Fruit fly (Drosophila melanogaster) whole organism, embryonic: ENCODE results near the gene CG13716.

ENCODE experiments used
- Aef1 ChIP-seq: fragments of 200-800 bp; sonication (Bioruptor generic); IDR thresholded peaks from 3 replicates; pipeline ENCODE4 v1.3.6; 2022; ENCODE audit warnings: missing biosample characterization, missing genetic modification characterization
- Atf3 ChIP-seq: fragments of 200-800 bp; sonication (Bioruptor generic); optimal IDR thresholded peaks from 3 replicates; lab custom pipeline; 2016; ENCODE audit warnings: missing biosample characterization, missing genetic modification characterization
- CG10209 ChIP-seq: fragments of 200-800 bp; sonication (Bioruptor generic); optimal IDR thresholded peaks from 3 replicates; lab custom pipeline; 2017; ENCODE audit warnings: missing biosample characterization, mild to moderate bottlenecking, missing genetic modification characterization, missing genetic modification reagents
- CG11085 ChIP-seq: fragments of 200-800 bp; sonication (Bioruptor generic); IDR thresholded peaks from 2 replicates; pipeline ENCODE4 v1.3.6; 2022; ENCODE audit warnings: missing biosample characterization, missing genetic modification characterization
- CG11723 ChIP-seq: fragments of 200-800 bp; sonication (Bioruptor generic); optimal IDR thresholded peaks from 2 replicates; lab custom pipeline; 2017; ENCODE audit warnings: missing biosample characterization, mild to moderate bottlenecking, missing genetic modification characterization
- CG12104 ChIP-seq: fragments of 200-800 bp; sonication (Bioruptor generic); optimal IDR thresholded peaks from 3 replicates; lab custom pipeline; 2016; ENCODE audit warnings: missing biosample characterization, missing genetic modification characterization
- CG12659 ChIP-seq: fragments of 200-800 bp; sonication (Bioruptor generic); optimal IDR thresholded peaks from 3 replicates; lab custom pipeline; 2017; ENCODE audit warnings: mild to moderate bottlenecking, missing biosample characterization, missing genetic modification reagents, missing genetic modification characterization
- CG15696 ChIP-seq: fragments of 200-800 bp; sonication (Bioruptor generic); optimal IDR thresholded peaks from 2 replicates; lab custom pipeline; 2019; ENCODE audit warnings: missing biosample characterization, mild to moderate bottlenecking, missing genetic modification characterization, moderate library complexity
- CG17328 ChIP-seq: fragments of 200-800 bp; sonication (Bioruptor generic); IDR thresholded peaks from 2 replicates; pipeline ENCODE4 v1.3.6; 2022; ENCODE audit warnings: missing biosample characterization, missing genetic modification characterization
- CG17385 ChIP-seq: fragments of 200-800 bp; sonication (Bioruptor generic); optimal IDR thresholded peaks from 3 replicates; lab custom pipeline; 2018; ENCODE audit warnings: missing biosample characterization, mild to moderate bottlenecking, missing genetic modification characterization
- CG2875 ChIP-seq: fragments of 200-800 bp; sonication (Bioruptor generic); optimal IDR thresholded peaks from 2 replicates; lab custom pipeline; 2017; ENCODE audit warnings: missing biosample characterization, mild to moderate bottlenecking, missing genetic modification characterization, missing genetic modification reagents
- CG31224 ChIP-seq: fragments of 200-800 bp; sonication (Bioruptor generic); IDR thresholded peaks from 2 replicates; pipeline ENCODE4 v1.3.6; 2022; ENCODE audit warnings: missing biosample characterization, missing genetic modification characterization
- CG32767 ChIP-seq: fragments of 200-800 bp; sonication (Bioruptor generic); IDR thresholded peaks from 2 replicates; pipeline ENCODE4 v1.3.6; 2022; ENCODE audit warnings: missing biosample characterization, missing genetic modification characterization
- CG4282 ChIP-seq: fragments of 200-800 bp; sonication (Bioruptor generic); optimal IDR thresholded peaks from 2 replicates; lab custom pipeline; 2016; ENCODE audit warnings: missing biosample characterization, missing genetic modification characterization
- CG6689 ChIP-seq: fragments of 200-800 bp; sonication (Bioruptor generic); IDR thresholded peaks from 2 replicates; pipeline ENCODE4 v1.3.6; 2022; ENCODE audit warnings: missing biosample characterization, missing genetic modification characterization
- CG6854 ChIP-seq: fragments of 200-800 bp; sonication (Bioruptor generic); optimal IDR thresholded peaks from 3 replicates; lab custom pipeline; 2017; ENCODE audit warnings: missing biosample characterization, mild to moderate bottlenecking, missing genetic modification characterization
- CG9727 ChIP-seq: fragments of 200-800 bp; sonication (Bioruptor generic); optimal IDR thresholded peaks from 3 replicates; lab custom pipeline; 2017; ENCODE audit warnings: missing biosample characterization, mild to moderate bottlenecking, missing genetic modification characterization
- CG9797 ChIP-seq: fragments of 200-800 bp; sonication (Bioruptor generic); optimal IDR thresholded peaks from 3 replicates; lab custom pipeline; 2018; ENCODE audit warnings: missing biosample characterization, mild to moderate bottlenecking, missing genetic modification characterization
- Deaf1 ChIP-seq: fragments of 200-800 bp; optimal IDR thresholded peaks from 3 replicates; lab custom pipeline; 2019; ENCODE audit warnings: missing biosample characterization, mild to moderate bottlenecking, missing genetic modification characterization, moderate library complexity
- Doc2 ChIP-seq: fragments of 200-800 bp; sonication (Bioruptor generic); IDR thresholded peaks from 2 replicates; pipeline ENCODE4 v1.3.6; 2022; ENCODE audit warnings: missing biosample characterization, missing genetic modification characterization
- E2f1 ChIP-seq: fragments of 200-800 bp; sonication (Bioruptor generic); IDR thresholded peaks from 2 replicates; pipeline ENCODE4 v1.3.6; 2022; ENCODE audit warnings: missing biosample characterization, missing genetic modification characterization
- Elba2 ChIP-seq: fragments of 200-800 bp; sonication (Bioruptor generic); optimal IDR thresholded peaks from 3 replicates; lab custom pipeline; 2016; ENCODE audit warnings: missing biosample characterization, missing genetic modification characterization
- Poxn ChIP-seq: fragments of 200-800 bp; sonication (Bioruptor generic); IDR thresholded peaks from 2 replicates; pipeline ENCODE4 v1.3.6; 2022; ENCODE audit warnings: missing biosample characterization, missing genetic modification characterization
- Sox100B ChIP-seq: fragments of 200-800 bp; sonication (Bioruptor generic); optimal IDR thresholded peaks from 3 replicates; lab custom pipeline; 2018; ENCODE audit warnings: missing biosample characterization, mild to moderate bottlenecking, missing genetic modification characterization
- Usf ChIP-seq: fragments of 200-800 bp; sonication (Bioruptor generic); optimal IDR thresholded peaks from 2 replicates; lab custom pipeline; 2017; ENCODE audit warnings: missing genotype, missing biosample characterization, missing genetic modification characterization
- Xbp1 ChIP-seq: fragments of 200-800 bp; sonication (Bioruptor generic); optimal IDR thresholded peaks from 3 replicates; lab custom pipeline; 2016; ENCODE audit warnings: missing biosample characterization, mild to moderate bottlenecking, missing genetic modification characterization
- abd-A ChIP-seq: fragments of 200-800 bp; sonication (Bioruptor generic); optimal IDR thresholded peaks from 3 replicates; lab custom pipeline; 2019; ENCODE audit warnings: missing biosample characterization, mild to moderate bottlenecking, missing genetic modification characterization, moderate library complexity
- amos ChIP-seq: fragments of 200-800 bp; sonication (Bioruptor generic); IDR thresholded peaks from 2 replicates; pipeline ENCODE4 v1.3.6; 2022; ENCODE audit warnings: missing biosample characterization, missing genetic modification characterization; ENCODE audit not compliant: partially characterized antibody
- ash1 ChIP-seq: fragments of 200-800 bp; sonication (Bioruptor generic); optimal IDR thresholded peaks from 2 replicates; lab custom pipeline; 2018; ENCODE audit warnings: missing biosample characterization, mild to moderate bottlenecking, missing genetic modification characterization
- bsh ChIP-seq, 2 experiments: fragments of 200-800 bp; sonication (Bioruptor generic); optimal IDR thresholded peaks; 2 replicates each; lab custom pipeline; 2017 to 2018; ENCODE audit warnings: mild to moderate bottlenecking in 2 of 2, missing biosample characterization in 2 of 2, missing genetic modification characterization in 2 of 2, moderate library complexity in 1 of 2
- chif ChIP-seq, 2 experiments: fragments of 200-800 bp; sonication (Bioruptor generic); optimal IDR thresholded peaks; 3 replicates each; lab custom pipeline; 2016; ENCODE audit warnings: missing biosample characterization in 2 of 2, missing genetic modification characterization in 2 of 2
- ewg ChIP-seq: fragments of 200-800 bp; sonication (Bioruptor generic); optimal IDR thresholded peaks from 3 replicates; lab custom pipeline; 2017; ENCODE audit warnings: mild to moderate bottlenecking, missing biosample characterization, missing genetic modification reagents, missing genetic modification characterization
- ham ChIP-seq: fragments of 200-800 bp; sonication (Bioruptor generic); IDR thresholded peaks from 2 replicates; pipeline ENCODE4 v1.3.6; 2022; ENCODE audit warnings: missing biosample characterization, missing genetic modification characterization
- lov ChIP-seq, 2 experiments: fragments of 200-800 bp in 1 of 2; fragments of >200 bp in 1 of 2; sonication (Bioruptor generic) in 1 of 2; IDR thresholded peaks in 1 of 2; optimal IDR thresholded peaks in 1 of 2; 2 replicates in 1 of 2; 3 replicates in 1 of 2; pipeline versions ENCODE4 v1.3.6 to Lab custom; 2017 to 2022; ENCODE audit warnings: missing biosample characterization in 1 of 2, missing genetic modification characterization in 1 of 2
- mam ChIP-seq: fragments of 200-800 bp; sonication (Bioruptor generic); optimal IDR thresholded peaks from 3 replicates; lab custom pipeline; 2016; ENCODE audit warnings: missing biosample characterization, missing genetic modification characterization
- nerfin-1 ChIP-seq: fragments of 200-800 bp; sonication (Bioruptor generic); optimal IDR thresholded peaks from 3 replicates; lab custom pipeline; 2019; ENCODE audit warnings: missing biosample characterization, mild to moderate bottlenecking, missing genetic modification characterization, moderate library complexity
- nmo ChIP-seq: fragments of 200-800 bp; sonication (Bioruptor generic); optimal IDR thresholded peaks from 2 replicates; lab custom pipeline; 2018; ENCODE audit warnings: missing biosample characterization, mild to moderate bottlenecking, missing genetic modification characterization, moderate library complexity
- pita ChIP-seq: fragments of 200-800 bp; sonication (Bioruptor generic); optimal IDR thresholded peaks from 2 replicates; lab custom pipeline; 2017; ENCODE audit warnings: missing biosample characterization, mild to moderate bottlenecking, missing genetic modification characterization
- psq ChIP-seq: fragments of 200-800 bp; sonication (Bioruptor generic); optimal IDR thresholded peaks from 2 replicates; lab custom pipeline; 2017; ENCODE audit warnings: missing biosample characterization, missing genetic modification characterization
- rib ChIP-seq: fragments of 200-800 bp; sonication (Bioruptor generic); IDR thresholded peaks from 2 replicates; pipeline ENCODE4 v1.3.6; 2022; ENCODE audit warnings: missing biosample characterization, missing genetic modification characterization
- salm ChIP-seq: fragments of 200-800 bp; sonication (Bioruptor generic); optimal IDR thresholded peaks from 2 replicates; lab custom pipeline; 2018; ENCODE audit warnings: missing biosample characterization, mild to moderate bottlenecking, missing genetic modification characterization
- sens-2 ChIP-seq: fragments of 200-800 bp; sonication (Bioruptor generic); IDR thresholded peaks from 2 replicates; pipeline ENCODE4 v1.3.6; 2022; ENCODE audit warnings: missing biosample characterization, missing genetic modification characterization
- sima ChIP-seq: fragments of 200-800 bp; sonication (Bioruptor generic); optimal IDR thresholded peaks from 2 replicates; lab custom pipeline; 2016; ENCODE audit warnings: missing biosample characterization, missing genetic modification characterization
- tap ChIP-seq: fragments of 200-800 bp; optimal IDR thresholded peaks from 3 replicates; lab custom pipeline; 2019; ENCODE audit warnings: missing biosample characterization, mild to moderate bottlenecking, missing genetic modification characterization, moderate library complexity
- tin ChIP-seq: fragments of 200-800 bp; sonication (Bioruptor generic); optimal IDR thresholded peaks from 3 replicates; lab custom pipeline; 2016; ENCODE audit warnings: missing biosample characterization, missing genetic modification characterization
- toy ChIP-seq: fragments of 200-800 bp; sonication (Bioruptor generic); IDR thresholded peaks from 2 replicates; pipeline ENCODE4 v1.3.6; 2022; ENCODE audit warnings: missing biosample characterization, missing genetic modification characterization
- wor ChIP-seq: fragments of 200-800 bp; sonication (Bioruptor generic); IDR thresholded peaks from 2 replicates; pipeline ENCODE4 v1.3.6; 2022; ENCODE audit warnings: missing biosample characterization, missing genetic modification characterization
- zfh1 ChIP-seq: fragments of 200-800 bp; sonication (Bioruptor generic); IDR thresholded peaks from 3 replicates; pipeline ENCODE4 v1.3.6; 2022; ENCODE audit warnings: missing biosample characterization, missing genetic modification characterization
- zfh2 ChIP-seq: fragments of 200-800 bp; sonication (Bioruptor generic); optimal IDR thresholded peaks from 2 replicates; lab custom pipeline; 2016; ENCODE audit warnings: missing biosample characterization, missing genetic modification characterization

CG13716 gene

dm6 chr3L:4613846-4614247, 20.7 kb downstream of the CG13716 start (continued):
- TF ChIP-seq CG4282 (GFP tag; lab: Kevin White, UChicago) (no peak), E2f1 (GFP tag; lab: Robert Waterston, UW) (no peak), ash1 (GFP tag; lab: Kevin White, UChicago) (no peak), nmo (GFP tag; lab: Kevin White, UChicago) (no peak), chif (GFP tag; optimal IDR thresholded peaks at IDR 0.05; lab: Kevin White, UChicago) (peak; percentile 28 to 38)

dm6 chr3L:4613083-4613482, 21.5 kb downstream of the CG13716 start:
- TF ChIP-seq amos (no peak), CG11085 (GFP tag; lab: Robert Waterston, UW) (peak; percentile 73), abd-A (tag; lab: Kevin White, UChicago) (peak; percentile 58), zfh2 (GFP tag; lab: Kevin White, UChicago) (peak; percentile 19), Aef1 (GFP tag; lab: Robert Waterston, UW) (peak; percentile 88), Sox100B (GFP tag; lab: Kevin White, UChicago) (peak; percentile 96), CG10209 (GFP tag; lab: Kevin White, UChicago) (peak; percentile 94), toy (peak; percentile 76), CG6689 (GFP tag; lab: Robert Waterston, UW) (peak; percentile 95), zfh1 (GFP tag; lab: Robert Waterston, UW) (peak; percentile 95), CG15696 (peak; percentile 91), CG12659 (peak; percentile 94), Xbp1 (GFP tag; lab: Kevin White, UChicago) (peak; percentile 91), sens-2 (GFP tag; lab: Robert Waterston, UW) (peak; percentile 79), sima (GFP tag; lab: Kevin White, UChicago) (peak; percentile 76), nerfin-1 (peak; percentile 90), Usf (GFP tag; lab: Kevin White, UChicago) (peak; percentile 65), Deaf1 (tag; lab: Kevin White, UChicago) (peak; percentile 76), tap (tag; lab: Kevin White, UChicago) (peak; percentile 96), CG2875 (GFP tag; lab: Kevin White, UChicago) (peak; percentile 89), rib (GFP tag; lab: Robert Waterston, UW) (peak; percentile 83), CG11723 (GFP tag; lab: Kevin White, UChicago) (peak; percentile 86), bsh (GFP tag; optimal IDR thresholded peaks at IDR 0.05; lab: Kevin White, UChicago) (peak; percentile 24 to 93), CG9727 (GFP tag; lab: Kevin White, UChicago) (peak; percentile 97), Elba2 (GFP tag; lab: Kevin White, UChicago) (peak; percentile 14), mam (GFP tag; lab: Kevin White, UChicago) (peak; percentile 88), ham (GFP tag; lab: Robert Waterston, UW) (no peak), CG6854 (GFP tag; lab: Kevin White, UChicago) (peak; percentile 91), pita (no peak), Poxn (GFP tag; lab: Robert Waterston, UW) (0 out of 2 replicates have a peak, but pooled peaks have one; percentile 34), CG12104 (GFP tag; lab: Kevin White, UChicago) (peak; percentile 95), psq (peak; percentile 79), CG31224 (GFP tag; lab: Robert Waterston, UW) (peak; percentile 80), Atf3 (GFP tag; lab: Kevin White, UChicago) (peak; percentile 75), tin (GFP tag; lab: Kevin White, UChicago) (peak; percentile 93), CG9797 (GFP tag; lab: Kevin White, UChicago) (peak; percentile 38), lov (optimal IDR thresholded peaks at IDR 0.05; lab: Kevin White, UChicago) (no peak), lov (GFP tag; IDR thresholded peaks at IDR 0.05; lab: Robert Waterston, UW) (peak; percentile 90), ewg (GFP tag; lab: Kevin White, UChicago) (peak; percentile 89), Doc2 (GFP tag; lab: Robert Waterston, UW) (peak; percentile 80), wor (peak; percentile 85), salm (tag; lab: Kevin White, UChicago) (peak; percentile 87), CG32767 (GFP tag; lab: Robert Waterston, UW) (peak; percentile 93), CG17328 (peak; percentile 90), CG17385 (GFP tag; lab: Kevin White, UChicago) (peak; percentile 87)
